Fruit fly (Drosophila melanogaster): ENCODE measurements around the gene dpr9.

DNA sequence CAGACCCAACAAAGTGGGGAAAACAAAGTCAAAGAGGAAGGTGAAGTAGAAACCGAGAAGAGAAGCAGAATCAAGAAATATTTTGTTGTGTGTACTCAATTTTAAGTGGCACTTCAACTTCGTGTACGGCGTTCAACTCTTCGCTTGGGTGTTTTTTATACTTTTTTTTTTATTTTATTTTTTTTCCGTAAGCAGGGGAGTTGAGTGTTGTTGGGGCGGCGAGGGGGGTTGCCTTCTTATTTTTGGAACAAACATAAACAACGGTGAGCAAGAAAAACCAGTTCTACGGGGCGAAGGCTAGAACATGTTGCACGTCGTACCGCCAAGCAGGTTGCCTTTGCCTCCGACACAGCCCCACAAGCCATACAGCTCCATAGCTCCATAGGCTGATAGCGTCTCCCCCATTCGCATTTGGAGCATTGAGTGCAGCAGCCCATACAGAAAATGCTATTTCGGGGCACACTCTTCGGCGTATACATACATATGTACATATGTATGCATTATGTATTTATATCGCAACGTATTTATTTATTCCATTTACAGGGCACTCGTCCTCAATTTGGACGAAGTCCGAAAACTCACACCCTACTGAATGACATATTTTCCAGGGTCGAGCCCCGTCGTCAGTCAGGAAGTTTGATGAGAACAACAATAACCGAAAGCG lies 14.8 kb upstream of the dpr9 start:
- TF ChIP-seq CG8478 (optimal IDR thresholded peaks at IDR 0.05) (no peak), pan (optimal IDR thresholded peaks at IDR 0.05) (no peak), psq (optimal IDR thresholded peaks at IDR 0.05) (no peak), EcR (GFP tag; optimal IDR thresholded peaks at IDR 0.05) (no peak)

Measured in whole organism.